Fruit fly (Drosophila melanogaster) whole organism, embryonic: Measurements from ENCODE around the gene Hs2st.
A peak's percentile ranks its signal among the peaks of the same experiment; 100 is the strongest.

Experiments used
- Ada2b ChIP-seq: fragments of 200-800 bp; sonication (Bioruptor generic); IDR thresholded peaks from 2 replicates; pipeline ENCODE4 v1.3.6; 2022; ENCODE audit warnings: missing biosample characterization, missing genetic modification characterization
- Bteb2 ChIP-seq: fragments of 200-800 bp; sonication (Bioruptor generic); optimal IDR thresholded peaks from 2 replicates; lab custom pipeline; 2016; ENCODE audit warnings: missing biosample characterization, missing genetic modification characterization
- C15 ChIP-seq: fragments of 200-800 bp; sonication (Bioruptor generic); IDR thresholded peaks from 3 replicates; pipeline ENCODE4 v1.3.6; 2022; ENCODE audit warnings: missing biosample characterization, missing genetic modification characterization
- CG10209 ChIP-seq: fragments of 200-800 bp; sonication (Bioruptor generic); optimal IDR thresholded peaks from 3 replicates; lab custom pipeline; 2017; ENCODE audit warnings: missing biosample characterization, mild to moderate bottlenecking, missing genetic modification characterization, missing genetic modification reagents
- CG12155 ChIP-seq: fragments of 200-800 bp; sonication (Bioruptor generic); optimal IDR thresholded peaks from 3 replicates; lab custom pipeline; 2016; ENCODE audit warnings: missing biosample characterization, missing genetic modification characterization
- CG17361 ChIP-seq: fragments of 200-800 bp; sonication (Bioruptor generic); IDR thresholded peaks from 3 replicates; pipeline ENCODE4 v1.3.6; 2022; ENCODE audit warnings: missing biosample characterization, missing genetic modification characterization
- CG17912 ChIP-seq: fragments of 200-800 bp; sonication (Bioruptor generic); optimal IDR thresholded peaks from 2 replicates; lab custom pipeline; 2018; ENCODE audit warnings: missing biosample characterization, mild to moderate bottlenecking, missing genetic modification characterization
- CG30020 ChIP-seq: fragments of 200-800 bp; optimal IDR thresholded peaks from 2 replicates; lab custom pipeline; 2019; ENCODE audit warnings: missing biosample characterization, mild to moderate bottlenecking, missing genetic modification characterization, moderate library complexity
- CG31365 ChIP-seq: fragments of 200-800 bp; sonication (Bioruptor generic); optimal IDR thresholded peaks from 2 replicates; lab custom pipeline; 2018; ENCODE audit warnings: missing biosample characterization, mild to moderate bottlenecking, missing genetic modification characterization
- CG32772 ChIP-seq: fragments of 200-800 bp; sonication (Bioruptor generic); IDR thresholded peaks from 2 replicates; pipeline ENCODE4 v1.3.6; 2022; ENCODE audit warnings: missing biosample characterization, missing genetic modification characterization
- CG3281 ChIP-seq: fragments of 200-800 bp; sonication (Bioruptor generic); optimal IDR thresholded peaks from 3 replicates; lab custom pipeline; 2017; ENCODE audit warnings: missing biosample characterization, mild to moderate bottlenecking, missing genetic modification characterization
- CG3726 ChIP-seq: fragments of 200-800 bp; sonication (Bioruptor generic); IDR thresholded peaks from 3 replicates; pipeline ENCODE4, ENCODE4 v1.3.6; 2022; ENCODE audit warnings: missing biosample characterization, missing genetic modification characterization
- CG3847 ChIP-seq: fragments of 200-800 bp; sonication (Bioruptor generic); IDR thresholded peaks from 2 replicates; pipeline ENCODE4 v1.3.6; 2022; ENCODE audit warnings: missing biosample characterization, missing genetic modification characterization
- CG4328 ChIP-seq: fragments of 200-800 bp; sonication (Bioruptor generic); optimal IDR thresholded peaks from 3 replicates; lab custom pipeline; 2017; ENCODE audit warnings: missing biosample characterization, missing genetic modification reagents, missing genetic modification characterization
- D19B ChIP-seq: fragments of 200-800 bp; sonication (Bioruptor generic); optimal IDR thresholded peaks from 2 replicates; lab custom pipeline; 2017; ENCODE audit warnings: missing biosample characterization, mild to moderate bottlenecking, missing genetic modification characterization
- Dbx ChIP-seq: fragments of 200-800 bp; sonication (Bioruptor generic); IDR thresholded peaks from 3 replicates; pipeline ENCODE4 v1.3.6; 2022; ENCODE audit warnings: missing biosample characterization, missing genetic modification characterization
- Doc2 ChIP-seq: fragments of 200-800 bp; sonication (Bioruptor generic); IDR thresholded peaks from 2 replicates; pipeline ENCODE4 v1.3.6; 2022; ENCODE audit warnings: missing biosample characterization, missing genetic modification characterization
- ERR ChIP-seq: fragments of 200-800 bp; sonication (Bioruptor generic); optimal IDR thresholded peaks from 2 replicates; lab custom pipeline; 2016; ENCODE audit warnings: missing biosample characterization, missing genetic modification characterization
- Gsc ChIP-seq: fragments of 200-800 bp; sonication (Bioruptor generic); IDR thresholded peaks from 2 replicates; pipeline ENCODE4 v1.3.6; 2022; ENCODE audit warnings: missing biosample characterization, missing genetic modification characterization
- Gug ChIP-seq: fragments of 200-800 bp; sonication (Bioruptor generic); IDR thresholded peaks from 4 replicates; pipeline ENCODE4 v1.3.6; 2022; ENCODE audit warnings: missing biosample characterization, missing genetic modification characterization
- HLH54F ChIP-seq: fragments of 200-800 bp; sonication (Bioruptor generic); optimal IDR thresholded peaks from 3 replicates; lab custom pipeline; 2016; ENCODE audit warnings: missing biosample characterization, missing genetic modification characterization
- HmgD ChIP-seq: fragments of 200-800 bp; sonication (Bioruptor generic); optimal IDR thresholded peaks from 3 replicates; lab custom pipeline; 2016; ENCODE audit warnings: missing biosample characterization, missing genetic modification characterization
- Lhr ChIP-seq: fragments of 200-800 bp; sonication (Bioruptor generic); optimal IDR thresholded peaks from 3 replicates; lab custom pipeline; 2017; ENCODE audit warnings: mild to moderate bottlenecking, missing biosample characterization, missing genetic modification reagents, missing genetic modification characterization
- Mad ChIP-seq: fragments of 200-800 bp; sonication (Bioruptor generic); optimal IDR thresholded peaks from 2 replicates; lab custom pipeline; 2016; ENCODE audit warnings: missing biosample characterization, missing genetic modification characterization
- Sin3A ChIP-seq: fragments of >200 bp; optimal IDR thresholded peaks from 2 replicates; lab custom pipeline; 2018
- Six4 ChIP-seq: fragments of 200-800 bp; sonication (Bioruptor generic); optimal IDR thresholded peaks from 2 replicates; lab custom pipeline; 2016; ENCODE audit warnings: missing biosample characterization, missing genetic modification characterization
- Sox102F ChIP-seq: fragments of 200-800 bp; sonication (Bioruptor generic); optimal IDR thresholded peaks from 2 replicates; lab custom pipeline; 2018; ENCODE audit warnings: missing biosample characterization, mild to moderate bottlenecking, missing genetic modification characterization, moderate library complexity
- Ssrp ChIP-seq: fragments of 200-800 bp; sonication (Bioruptor generic); optimal IDR thresholded peaks from 2 replicates; lab custom pipeline; 2018; ENCODE audit warnings: missing biosample characterization, mild to moderate bottlenecking, missing genetic modification characterization, moderate library complexity
- ac ChIP-seq: fragments of 200-800 bp; sonication (Bioruptor generic); optimal IDR thresholded peaks from 3 replicates; lab custom pipeline; 2017; ENCODE audit warnings: missing biosample characterization, mild to moderate bottlenecking, missing genetic modification characterization
- bigmax ChIP-seq: fragments of 200-800 bp; sonication (Bioruptor generic); optimal IDR thresholded peaks from 2 replicates; lab custom pipeline; 2018; ENCODE audit warnings: missing biosample characterization, mild to moderate bottlenecking, missing genetic modification characterization
- caup ChIP-seq: fragments of 200-800 bp; sonication (Bioruptor generic); optimal IDR thresholded peaks from 3 replicates; lab custom pipeline; 2017; ENCODE audit warnings: missing biosample characterization, mild to moderate bottlenecking, missing genetic modification characterization, moderate library complexity; ENCODE audit not compliant: severe bottlenecking
- chm ChIP-seq: fragments of 200-800 bp; sonication (Bioruptor generic); IDR thresholded peaks from 2 replicates; pipeline ENCODE4 v1.3.6; 2022; ENCODE audit warnings: missing biosample characterization, missing genetic modification characterization
- cwo ChIP-seq: fragments of 200-800 bp; sonication (Bioruptor generic); optimal IDR thresholded peaks from 3 replicates; lab custom pipeline; 2017; ENCODE audit warnings: missing biosample characterization, missing genetic modification characterization, mild to moderate bottlenecking, moderate library complexity, missing genetic modification reagents
- dm ChIP-seq: fragments of 200-800 bp; sonication (Bioruptor generic); optimal IDR thresholded peaks from 3 replicates; lab custom pipeline; 2016; ENCODE audit warnings: missing biosample characterization, missing genetic modification characterization
- emc ChIP-seq: fragments of 200-800 bp; sonication (Bioruptor generic); optimal IDR thresholded peaks from 2 replicates; lab custom pipeline; 2016; ENCODE audit warnings: missing biosample characterization, missing genetic modification characterization
- ewg ChIP-seq: fragments of 200-800 bp; sonication (Bioruptor generic); optimal IDR thresholded peaks from 3 replicates; lab custom pipeline; 2017; ENCODE audit warnings: mild to moderate bottlenecking, missing biosample characterization, missing genetic modification reagents, missing genetic modification characterization
- gcm ChIP-seq: fragments of 200-800 bp; sonication (Bioruptor generic); optimal IDR thresholded peaks from 2 replicates; lab custom pipeline; 2019; ENCODE audit warnings: missing biosample characterization, mild to moderate bottlenecking, missing genetic modification characterization, moderate library complexity
- gsb-n ChIP-seq: fragments of 200-800 bp; sonication (Bioruptor generic); optimal IDR thresholded peaks from 3 replicates; lab custom pipeline; 2018; ENCODE audit warnings: missing biosample characterization, mild to moderate bottlenecking, missing genetic modification characterization
- her ChIP-seq: fragments of 200-800 bp; sonication (Bioruptor generic); optimal IDR thresholded peaks from 2 replicates; lab custom pipeline; 2016; ENCODE audit warnings: missing biosample characterization, missing genetic modification characterization
- ind ChIP-seq: fragments of 200-800 bp; sonication (Bioruptor generic); optimal IDR thresholded peaks from 3 replicates; lab custom pipeline; 2016; ENCODE audit warnings: missing biosample characterization, missing genetic modification characterization
- inv ChIP-seq: fragments of 200-800 bp; sonication (Bioruptor generic); IDR thresholded peaks from 2 replicates; pipeline ENCODE4 v1.3.6; 2022; ENCODE audit warnings: missing biosample characterization, missing genetic modification characterization; ENCODE audit not compliant: partially characterized antibody
- jing ChIP-seq: fragments of 200-800 bp; sonication (Bioruptor generic); optimal IDR thresholded peaks from 2 replicates; lab custom pipeline; 2018; ENCODE audit warnings: missing biosample characterization, mild to moderate bottlenecking, missing genetic modification characterization
- mirr ChIP-seq: fragments of 200-800 bp; sonication (Bioruptor generic); optimal IDR thresholded peaks from 3 replicates; lab custom pipeline; 2018; ENCODE audit warnings: missing biosample characterization, mild to moderate bottlenecking, missing genetic modification characterization
- psq ChIP-seq: fragments of 200-800 bp; sonication (Bioruptor generic); optimal IDR thresholded peaks from 2 replicates; lab custom pipeline; 2017; ENCODE audit warnings: missing biosample characterization, missing genetic modification characterization
- ranshi ChIP-seq: fragments of 200-800 bp; sonication (Bioruptor generic); IDR thresholded peaks from 2 replicates; pipeline ENCODE4 v1.3.6; 2022; ENCODE audit warnings: missing biosample characterization, missing genetic modification characterization
- run ChIP-seq: fragments of 200-800 bp; sonication (Bioruptor generic); optimal IDR thresholded peaks from 3 replicates; lab custom pipeline; 2018; ENCODE audit warnings: missing biosample characterization, mild to moderate bottlenecking, missing genetic modification characterization
- shn ChIP-seq: fragments of 200-800 bp; sonication (Bioruptor generic); optimal IDR thresholded peaks from 3 replicates; lab custom pipeline; 2016; ENCODE audit warnings: missing biosample characterization, missing genetic modification characterization
- sqz ChIP-seq: fragments of 200-800 bp; sonication (Bioruptor generic); optimal IDR thresholded peaks from 3 replicates; lab custom pipeline; 2018; ENCODE audit warnings: missing biosample characterization, mild to moderate bottlenecking, missing genetic modification characterization
- ssp ChIP-seq: fragments of 200-800 bp; sonication (Bioruptor generic); IDR thresholded peaks from 2 replicates; pipeline ENCODE4 v1.3.6; 2022; ENCODE audit warnings: missing biosample characterization, missing genetic modification characterization
- ttk ChIP-seq: fragments of 200-800 bp; sonication (Bioruptor generic); IDR thresholded peaks from 2 replicates; pipeline ENCODE4 v2.1.2; 2022; ENCODE audit warnings: missing biosample characterization, missing genetic modification characterization

The Hs2st gene

DNA sequence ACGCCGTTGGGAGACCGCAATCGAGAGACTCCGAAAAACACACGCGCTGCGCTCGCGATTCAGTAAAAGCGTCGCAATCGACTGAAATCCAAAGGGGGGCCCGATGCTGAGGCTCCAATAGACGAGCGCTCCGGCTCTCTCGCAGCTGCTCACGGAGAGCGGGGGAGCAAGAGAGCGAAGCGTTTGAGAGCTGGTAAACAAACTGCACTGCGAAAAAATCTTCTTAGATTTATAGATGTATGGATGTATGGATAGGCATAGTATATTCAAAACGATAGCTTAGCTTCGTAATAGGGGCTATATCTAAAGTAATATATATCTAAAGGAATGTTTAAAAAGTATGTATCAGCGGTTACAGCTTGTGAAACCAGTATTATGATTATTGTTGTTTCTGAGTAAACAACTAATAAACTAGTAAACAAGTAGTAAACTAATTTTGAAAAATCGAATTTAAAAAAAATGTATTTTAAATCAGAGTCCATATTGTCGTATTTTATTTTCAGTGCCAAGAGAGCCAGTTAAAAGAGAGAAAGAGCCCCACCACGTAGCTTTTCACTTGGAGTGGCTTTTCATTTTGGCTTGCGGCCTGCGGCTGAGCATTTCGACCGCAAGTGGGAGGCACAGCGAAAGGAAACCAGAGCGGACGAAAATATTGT, 21.0 kb downstream of the Hs2st start, which contains the start of the genes Alp12 and CG13085:
TSS of gene Alp12 (plus strand) at position 584 of the 656 bp plus-strand sequence.
TSS of gene CG13085 (plus strand) at position 584 of the 656 bp plus-strand sequence.
- TF ChIP-seq mirr (GFP tag; lab: Kevin White, UChicago) (peak; percentile 94), her (GFP tag; lab: Kevin White, UChicago) (peak; percentile 87), chm (GFP tag; lab: Robert Waterston, UW) (peak; percentile 85; the same call in 1 of the 2 replicates), ind (GFP tag; lab: Kevin White, UChicago) (peak; percentile 96), Lhr (peak; percentile 95), CG31365 (tag; lab: Kevin White, UChicago) (peak; percentile 84), cwo (GFP tag; lab: Kevin White, UChicago) (peak; percentile 97), caup (GFP tag; lab: Kevin White, UChicago) (peak; percentile 97), CG10209 (GFP tag; lab: Kevin White, UChicago) (peak; percentile 99), Six4 (GFP tag; lab: Kevin White, UChicago) (peak; percentile 95), bigmax (GFP tag; lab: Kevin White, UChicago) (no peak), Mad (peak; percentile 95), gcm (GFP tag; lab: Kevin White, UChicago) (peak; percentile 99), Ada2b (GFP tag; lab: Robert Waterston, UW) (peak; percentile 95), C15 (GFP tag; lab: Robert Waterston, UW) (peak; percentile 71; the same call in 2 of the 3 replicates), shn (GFP tag; lab: Kevin White, UChicago) (peak; percentile 92), Dbx (GFP tag; lab: Robert Waterston, UW) (peak; percentile 96), ERR (GFP tag; lab: Kevin White, UChicago) (peak; percentile 84), psq (GFP tag; lab: Kevin White, UChicago) (peak; percentile 85), CG30020 (tag; lab: Kevin White, UChicago) (peak; percentile 88), CG32772 (GFP tag; lab: Robert Waterston, UW) (peak; percentile 95), run (peak; percentile 98), emc (GFP tag; lab: Kevin White, UChicago) (peak; percentile 86), CG4328 (GFP tag; lab: Kevin White, UChicago) (peak; percentile 99), D19B (peak; percentile 93), ranshi (peak; percentile 89), ac (GFP tag; lab: Kevin White, UChicago) (peak; percentile 73), ttk (GFP tag; lab: Robert Waterston, UW) (peak; percentile 94), dm (GFP tag; lab: Kevin White, UChicago) (peak; percentile 85), Bteb2 (GFP tag; lab: Kevin White, UChicago) (peak; percentile 96), ssp (GFP tag; lab: Robert Waterston, UW) (peak; percentile 91), Gug (peak; percentile 91), HLH54F (peak; percentile 91), CG12155 (GFP tag; lab: Kevin White, UChicago) (peak; percentile 95), Sin3A (lab: Kevin White, UChicago) (no peak), ewg (peak; percentile 96), CG3281 (GFP tag; lab: Kevin White, UChicago) (peak; percentile 99), CG17912 (GFP tag; lab: Kevin White, UChicago) (peak; percentile 81), inv (GFP tag; lab: Robert Waterston, UW) (no peak), CG3726 (GFP tag; lab: Robert Waterston, UW) (peak; percentile 92), Sox102F (GFP tag; lab: Kevin White, UChicago) (peak; percentile 97), sqz (GFP tag; lab: Kevin White, UChicago) (peak; percentile 98), CG3847 (peak; percentile 97), Doc2 (GFP tag; lab: Robert Waterston, UW) (peak; percentile 82), jing (GFP tag; lab: Kevin White, UChicago) (peak; percentile 94), HmgD (GFP tag; lab: Kevin White, UChicago) (peak; percentile 61), Gsc (GFP tag; lab: Robert Waterston, UW) (no peak), CG17361 (peak; percentile 99), Ssrp (tag; lab: Kevin White, UChicago) (peak; percentile 98), gsb-n (tag; lab: Kevin White, UChicago) (peak; percentile 96)
